Fruit fly (Drosophila melanogaster): ENCODE data around the gene CROT.

The CROT gene

DNA sequence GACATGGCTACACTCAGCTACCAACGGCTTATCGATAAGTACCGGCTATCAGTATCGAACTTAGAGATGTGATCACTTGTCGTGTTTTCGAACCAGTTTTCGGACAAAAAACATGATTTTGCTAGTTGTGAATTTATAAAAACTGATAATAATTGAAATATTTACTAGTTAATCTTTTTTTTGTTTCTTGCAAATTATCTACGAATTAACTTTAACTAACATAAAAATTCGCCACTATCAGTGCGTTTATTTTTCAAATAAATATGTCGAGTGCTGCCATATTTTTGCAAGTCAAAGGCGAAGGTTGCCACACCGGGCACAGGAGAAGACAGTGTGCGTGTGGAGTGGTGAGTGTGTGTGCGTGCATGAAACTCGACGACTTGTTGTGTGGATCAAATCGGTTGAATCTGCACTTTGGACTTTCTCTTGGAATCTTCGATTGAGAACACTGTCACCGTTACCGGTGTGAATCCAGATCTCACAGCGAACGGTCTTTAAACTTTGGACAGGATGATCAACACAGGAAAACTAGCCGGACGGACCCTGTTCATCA, 29.3 kb downstream of the CROT start, which contains the start of gene Hsdl2:
TSS of gene Hsdl2 (plus strand) at position 349 of the 553 bp plus-strand sequence.
- TF ChIP-seq Clk (GFP tag; optimal IDR thresholded peaks at IDR 0.05) (peak; percentile 33), cic (GFP tag; optimal IDR thresholded peaks at IDR 0.05) (no peak), CG33017 (tag; optimal IDR thresholded peaks at IDR 0.05) (peak; percentile 30), tj (GFP tag; optimal IDR thresholded peaks at IDR 0.05) (peak; percentile 43), CG11617 (GFP tag; optimal IDR thresholded peaks at IDR 0.05) (peak; percentile 76), bab1 (GFP tag; optimal IDR thresholded peaks at IDR 0.05) (peak; percentile 37), pad (GFP tag; optimal IDR thresholded peaks at IDR 0.05) (peak; percentile 41), ovo (GFP tag; optimal IDR thresholded peaks at IDR 0.05) (peak; percentile 41), CG5204 (GFP tag; optimal IDR thresholded peaks at IDR 0.05) (peak; percentile 76), CG1620 (GFP tag; optimal IDR thresholded peaks at IDR 0.05) (peak; percentile 38), CG12768 (GFP tag; optimal IDR thresholded peaks at IDR 0.05) (peak; percentile 92), cnc (optimal IDR thresholded peaks at IDR 0.05) (no peak), Hr96 (GFP tag; optimal IDR thresholded peaks at IDR 0.05) (peak; percentile 57), Mnt (GFP tag; optimal IDR thresholded peaks at IDR 0.05) (peak; percentile 46), toe (GFP tag; optimal IDR thresholded peaks at IDR 0.05) (peak; percentile 62), Crg-1 (GFP tag; optimal IDR thresholded peaks at IDR 0.05) (peak; percentile 72), kay (GFP tag; ENCODE audit: borderline replicate concordance) (no peak), CG7101 (tag; optimal IDR thresholded peaks at IDR 0.05) (no peak), CG14711 (tag; optimal IDR thresholded peaks at IDR 0.05) (peak; percentile 46), CG7045 (GFP tag; optimal IDR thresholded peaks at IDR 0.05) (peak; percentile 22)

DNA sequence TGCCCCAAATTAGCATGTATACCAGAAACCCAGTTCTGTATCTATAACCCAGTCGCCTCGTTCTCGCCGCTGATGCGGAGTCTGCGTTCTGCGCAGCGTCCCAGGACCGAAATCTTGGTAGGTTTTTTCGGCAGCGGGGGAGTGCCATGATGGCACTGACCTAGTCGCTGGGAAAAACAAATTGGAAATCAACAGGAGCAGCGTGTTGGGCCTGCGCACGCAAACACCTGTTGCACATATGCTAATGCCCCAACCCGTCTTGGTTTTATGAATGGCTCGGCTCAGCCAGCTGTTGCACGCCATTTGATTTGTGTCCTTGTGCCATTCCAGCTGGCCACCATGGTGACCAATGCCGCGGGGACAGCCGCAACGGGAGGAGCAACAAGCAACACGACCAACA, 43.7 kb downstream of the CROT start:
- TF ChIP-seq Mnt (GFP tag; optimal IDR thresholded peaks at IDR 0.05): peak; percentile 40
- no peak for TF ChIP-seq ovo (GFP tag; optimal IDR thresholded peaks at IDR 0.05)
- no peak for TF ChIP-seq bab1 (GFP tag; optimal IDR thresholded peaks at IDR 0.05)
- TF ChIP-seq CG33017 (tag; optimal IDR thresholded peaks at IDR 0.05): no peak
- no peak for TF ChIP-seq tj (GFP tag; optimal IDR thresholded peaks at IDR 0.05)

dm6 chr3R:27661971-27662489, 44.5 kb downstream of the CROT start, which contains the start of gene unc80:
Gene unc80, plus strand, starts transcription at chr3R:27662439.
- peak; percentile 41 for TF ChIP-seq CG7045 (GFP tag; optimal IDR thresholded peaks at IDR 0.05)
- TF ChIP-seq tj (GFP tag; optimal IDR thresholded peaks at IDR 0.05): no peak
- peak; percentile 57 for TF ChIP-seq CG5204 (GFP tag; optimal IDR thresholded peaks at IDR 0.05)
- TF ChIP-seq toe (GFP tag; optimal IDR thresholded peaks at IDR 0.05): peak; percentile 40

DNA sequence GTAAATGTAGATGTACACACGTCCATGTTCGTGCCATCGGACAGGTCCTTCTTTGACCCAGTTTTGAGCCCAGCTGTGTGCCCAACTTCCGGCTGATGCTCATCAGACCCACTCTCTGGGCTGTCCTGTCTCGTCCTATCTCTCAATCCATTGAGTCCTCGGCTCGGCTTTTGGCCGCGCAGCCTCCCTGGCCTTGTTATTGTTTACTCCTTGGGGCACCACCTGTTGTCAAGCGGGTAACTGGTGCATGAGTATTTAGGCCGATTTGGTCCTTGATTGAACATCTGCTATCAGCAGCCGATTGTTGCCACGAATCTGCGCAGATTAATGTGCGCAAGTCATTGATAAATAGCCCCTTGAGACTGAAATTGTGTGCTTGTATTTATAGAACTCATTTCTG, 45.2 kb downstream of the CROT start:
- TF ChIP-seq tj (GFP tag; optimal IDR thresholded peaks at IDR 0.05) (no peak), CG33017 (tag; optimal IDR thresholded peaks at IDR 0.05) (no peak), cic (GFP tag; optimal IDR thresholded peaks at IDR 0.05) (no peak)

dm6 chr3R:27660127-27660579, 46.4 kb downstream of the CROT start, which contains the start of gene Mlc1:
Gene Mlc1, minus strand, starts transcription at chr3R:27660177.
- no peak for TF ChIP-seq ovo (GFP tag; optimal IDR thresholded peaks at IDR 0.05)
- no peak for TF ChIP-seq Hr96 (GFP tag; optimal IDR thresholded peaks at IDR 0.05)
- TF ChIP-seq CG33017 (tag; optimal IDR thresholded peaks at IDR 0.05): no peak
- TF ChIP-seq CG1620 (GFP tag; optimal IDR thresholded peaks at IDR 0.05): no peak
- no peak for TF ChIP-seq CG14711 (tag; optimal IDR thresholded peaks at IDR 0.05)
- no peak for TF ChIP-seq CG7101 (tag; optimal IDR thresholded peaks at IDR 0.05)
- no peak for TF ChIP-seq Mnt (GFP tag; optimal IDR thresholded peaks at IDR 0.05)
- TF ChIP-seq kay (GFP tag; ENCODE audit: borderline replicate concordance): no peak
- no peak for TF ChIP-seq Crg-1 (GFP tag; optimal IDR thresholded peaks at IDR 0.05)
- no peak for TF ChIP-seq CG11617 (GFP tag; optimal IDR thresholded peaks at IDR 0.05)
- TF ChIP-seq pad (GFP tag; optimal IDR thresholded peaks at IDR 0.05): no peak
- TF ChIP-seq cic (GFP tag; optimal IDR thresholded peaks at IDR 0.05): no peak
- no peak for TF ChIP-seq toe (GFP tag; optimal IDR thresholded peaks at IDR 0.05)

- TF ChIP-seq CG7045 (GFP tag; optimal IDR thresholded peaks at IDR 0.05): no peak
- TF ChIP-seq kay (GFP tag; ENCODE audit: borderline replicate concordance): peak; percentile 71
- TF ChIP-seq ovo (GFP tag; optimal IDR thresholded peaks at IDR 0.05): no peak
- TF ChIP-seq CG14711 (tag; optimal IDR thresholded peaks at IDR 0.05): no peak
- no peak for TF ChIP-seq Clk (GFP tag; optimal IDR thresholded peaks at IDR 0.05)
- TF ChIP-seq CG33017 (tag; optimal IDR thresholded peaks at IDR 0.05): no peak
- TF ChIP-seq tj (GFP tag; optimal IDR thresholded peaks at IDR 0.05): no peak
- TF ChIP-seq cic (GFP tag; optimal IDR thresholded peaks at IDR 0.05): peak; percentile 16
- TF ChIP-seq bab1 (GFP tag; optimal IDR thresholded peaks at IDR 0.05): no peak
- TF ChIP-seq cnc (optimal IDR thresholded peaks at IDR 0.05): no peak
Measured at dm6 chr3R:27656686-27657535, 49.6 kb downstream of the CROT start, which contains the start of gene tau. Gene tau, minus strand, starts transcription at chr3R:27656996.

All from whole organism, adult.